Fruit fly (Drosophila melanogaster): ENCODE measurements around the gene ProRS-m.

ProRS-m gene

dm6 chr3L:2647523-2648378, 3.9 kb downstream of the ProRS-m start, which contains the start of gene CG1246:
TSS of gene CG1246 (plus strand) at chr3L:2648048.
- no peak for TF ChIP-seq HLH106 (tag; optimal IDR thresholded peaks at IDR 0.05)
- peak; percentile 41 for TF ChIP-seq h (GFP tag; optimal IDR thresholded peaks at IDR 0.05)
- peak; percentile 4 for TF ChIP-seq rgr (GFP tag; optimal IDR thresholded peaks at IDR 0.05)
- no peak for TF ChIP-seq sv (GFP tag; optimal IDR thresholded peaks at IDR 0.05)
- peak; percentile 17 for TF ChIP-seq Jra (GFP tag; optimal IDR thresholded peaks at IDR 0.05)
- no peak for TF ChIP-seq Rel (GFP tag; optimal IDR thresholded peaks at IDR 0.05)
- TF ChIP-seq Rel (tag; optimal IDR thresholded peaks at IDR 0.05) = peak; percentile 56

- TF ChIP-seq Jra (GFP tag; optimal IDR thresholded peaks at IDR 0.05) = no peak
Measured at dm6 chr3L:2645068-2645467, 6.6 kb downstream of the ProRS-m start, which contains the start of gene CG1143. TSS of gene CG1143 (plus strand) at chr3L:2645368.

- TF ChIP-seq HLH106 (tag; optimal IDR thresholded peaks at IDR 0.05) (no peak), Jra (GFP tag; optimal IDR thresholded peaks at IDR 0.05) (no peak), GATAd (GFP tag; optimal IDR thresholded peaks at IDR 0.05) (no peak), Rel (GFP tag; optimal IDR thresholded peaks at IDR 0.05) (no peak), Rel (tag; optimal IDR thresholded peaks at IDR 0.05) (no peak), brk (GFP tag; optimal IDR thresholded peaks at IDR 0.05) (no peak)
Measured at dm6 chr3L:2643324-2643723, 8.3 kb downstream of the ProRS-m start, which contains the start of gene CG14949. TSS of gene CG14949 (minus strand) at chr3L:2643424.

dm6 chr3L:2636023-2636968, 15.4 kb downstream of the ProRS-m start:
- TF ChIP-seq dmrt93B (GFP tag; optimal IDR thresholded peaks at IDR 0.05) (no peak), sage (GFP tag; optimal IDR thresholded peaks at IDR 0.05) (peak; percentile 41), Jra (GFP tag; optimal IDR thresholded peaks at IDR 0.05) (no peak), Mio (GFP tag; optimal IDR thresholded peaks at IDR 0.05) (no peak), dl (GFP tag; optimal IDR thresholded peaks at IDR 0.05; ENCODE audit: insufficient read depth in 1 of 2, partially characterized antibody in 2 of 2) (no peak), N (GFP tag; optimal IDR thresholded peaks at IDR 0.05) (peak; percentile 60), foxo (GFP tag; optimal IDR thresholded peaks at IDR 0.05) (peak in 1 of 2 experiments; percentile 30), Rel (GFP tag; optimal IDR thresholded peaks at IDR 0.05) (no peak), Rel (tag; optimal IDR thresholded peaks at IDR 0.05) (no peak), jim (GFP tag; optimal IDR thresholded peaks at IDR 0.05) (peak; percentile 87), rgr (GFP tag; optimal IDR thresholded peaks at IDR 0.05) (peak; percentile 37), GATAd (GFP tag; optimal IDR thresholded peaks at IDR 0.05) (no peak), h (GFP tag; optimal IDR thresholded peaks at IDR 0.05) (peak; percentile 4), lola (GFP tag; optimal IDR thresholded peaks at IDR 0.05) (no peak), fru (GFP tag; optimal IDR thresholded peaks at IDR 0.05) (no peak)

- TF ChIP-seq Hr83 (GFP tag; optimal IDR thresholded peaks at IDR 0.05; ENCODE audit: poor library complexity, severe bottlenecking) (peak; percentile 78), CG32264 (GFP tag; optimal IDR thresholded peaks at IDR 0.05) (peak; percentile 45), tai (GFP tag; optimal IDR thresholded peaks at IDR 0.05) (no peak), pan (optimal IDR thresholded peaks at IDR 0.05) (no peak), lola (GFP tag; optimal IDR thresholded peaks at IDR 0.05) (no peak), brk (GFP tag; optimal IDR thresholded peaks at IDR 0.05) (peak; percentile 40), fru (GFP tag; optimal IDR thresholded peaks at IDR 0.05) (peak; percentile 80), sv (GFP tag; optimal IDR thresholded peaks at IDR 0.05) (peak; percentile 75), dmrt93B (GFP tag; optimal IDR thresholded peaks at IDR 0.05) (peak; percentile 83), Mio (GFP tag; optimal IDR thresholded peaks at IDR 0.05) (peak; percentile 16), Jra (GFP tag; optimal IDR thresholded peaks at IDR 0.05) (peak; percentile 26), rgr (GFP tag; optimal IDR thresholded peaks at IDR 0.05) (peak; percentile 93), Vsx2 (GFP tag; optimal IDR thresholded peaks at IDR 0.05; ENCODE audit: partially characterized antibody) (no peak), Sp1 (GFP tag; optimal IDR thresholded peaks at IDR 0.05) (peak; percentile 85), Abd-B (GFP tag; optimal IDR thresholded peaks at IDR 0.05) (no peak), br (GFP tag; optimal IDR thresholded peaks at IDR 0.05) (peak; percentile 89), Hr78 (GFP tag; optimal IDR thresholded peaks at IDR 0.05) (no peak), GATAd (GFP tag; optimal IDR thresholded peaks at IDR 0.05) (no peak), Dfd (GFP tag; optimal IDR thresholded peaks at IDR 0.05) (no peak), CrebA (GFP tag; optimal IDR thresholded peaks at IDR 0.05; ENCODE audit: borderline replicate concordance) (no peak), Myc (optimal IDR thresholded peaks at IDR 0.05) (peak; percentile 62), ey (GFP tag; optimal IDR thresholded peaks at IDR 0.05) (peak; percentile 64), Dif (GFP tag; optimal IDR thresholded peaks at IDR 0.05; ENCODE audit: partially characterized antibody) (peak; percentile 72), psq (GFP tag; optimal IDR thresholded peaks at IDR 0.05) (peak; percentile 99), N (GFP tag; optimal IDR thresholded peaks at IDR 0.05) (peak; percentile 38), sage (GFP tag; optimal IDR thresholded peaks at IDR 0.05) (peak; percentile 35), HLH106 (tag; optimal IDR thresholded peaks at IDR 0.05) (peak; percentile 72)
Measured at dm6 chr3L:2634929-2635799, 16.5 kb downstream of the ProRS-m start.
